Worm (Caenorhabditis elegans): ENCODE data around the gene swsn-1.

ce11 chrV:20196671-20197070 lies 52.6 kb downstream of the swsn-1 start, which contains the start of gene ftr-1:
- no peak for TF ChIP-seq med-1 (GFP tag; optimal IDR thresholded peaks at IDR 0.05; ENCODE audit: insufficient read depth)
- TF ChIP-seq flt-1 (GFP tag; IDR thresholded peaks at IDR 0.05), result no peak
- TF ChIP-seq T22C8.4 (GFP tag; IDR thresholded peaks at IDR 0.05), result no peak
